Worm (Caenorhabditis elegans) whole organism, early embryonic: ENCODE data around the gene sdz-12.

Experiments
- B0310.2 ChIP-seq: sonication (generic microtip); optimal IDR thresholded peaks from 2 replicates; lab custom pipeline; 2016; ENCODE audit warnings: mild to moderate bottlenecking, missing genetic modification characterization, missing compliant biosample characterization
- F13C5.2 ChIP-seq: sonication (generic microtip); optimal IDR thresholded peaks from 2 replicates; lab custom pipeline; 2017; ENCODE audit warnings: mild to moderate bottlenecking, missing genetic modification characterization, inconsistent platforms, missing compliant biosample characterization
- aly-1 ChIP-seq: sonication (generic microtip); optimal IDR thresholded peaks from 2 replicates; lab custom pipeline; 2016; ENCODE audit warnings: missing genetic modification characterization, missing compliant biosample characterization
- ama-1 ChIP-seq: fragments of 150-350 bp; optimal IDR thresholded peaks from 2 replicates; lab custom pipeline; 2014
- ceh-13 ChIP-seq: fragments of 200-800 bp; sonication (Bioruptor generic); optimal IDR thresholded peaks from 2 replicates; lab custom pipeline; 2018; ENCODE audit warnings: mild to moderate bottlenecking, missing genetic modification characterization, missing compliant biosample characterization
- ceh-36 ChIP-seq: sonication (generic microtip); optimal IDR thresholded peaks from 2 replicates; lab custom pipeline; 2016; ENCODE audit warnings: missing genetic modification characterization, inconsistent platforms, missing compliant biosample characterization
- flt-1 ChIP-seq: fragments of 200-800 bp; sonication (Bioruptor generic); IDR thresholded peaks from 2 replicates; pipeline ENCODE4 v1.3.6; 2022; ENCODE audit warnings: missing genetic modification characterization, missing compliant biosample characterization
- hmbx-1 ChIP-seq: sonication (generic microtip); optimal IDR thresholded peaks from 2 replicates; lab custom pipeline; 2016; ENCODE audit warnings: mild to moderate bottlenecking, missing genetic modification characterization, missing compliant biosample characterization
- hmg-4 ChIP-seq: fragments of 200-800 bp; sonication (Bioruptor generic); optimal IDR thresholded peaks from 2 replicates; lab custom pipeline; 2018; ENCODE audit warnings: mild to moderate bottlenecking, missing genetic modification characterization, missing compliant biosample characterization
- hnd-1 ChIP-seq: sonication (generic microtip); optimal IDR thresholded peaks from 2 replicates; lab custom pipeline; 2016; ENCODE audit warnings: missing genetic modification characterization, missing compliant biosample characterization
- pes-1 ChIP-seq: fragments of 200-800 bp; sonication (Bioruptor generic); IDR thresholded peaks from 2 replicates; pipeline ENCODE4 v1.3.6; 2022; ENCODE audit warnings: missing genetic modification reagents, missing genetic modification characterization, missing compliant biosample characterization
- scrt-1 ChIP-seq: fragments of 200-800 bp; sonication (Bioruptor generic); IDR thresholded peaks from 2 replicates; pipeline ENCODE4 v1.3.6; 2022; ENCODE audit warnings: missing genetic modification characterization, missing compliant biosample characterization
- sea-1 ChIP-seq: fragments of 200-800 bp; sonication (Bioruptor generic); conservative IDR thresholded peaks from 2 replicates; pipeline ENCODE4 v1.3.6; 2022; ENCODE audit warnings: missing genetic modification characterization, missing compliant biosample characterization
- tbx-11 ChIP-seq: fragments of 200-800 bp; sonication (Bioruptor generic); IDR thresholded peaks from 2 replicates; pipeline ENCODE4 v1.3.6; 2022; ENCODE audit warnings: missing genetic modification characterization, missing compliant biosample characterization
- tbx-37 ChIP-seq: fragments of 200-800 bp; sonication (Bioruptor generic); conservative IDR thresholded peaks from 2 replicates; pipeline ENCODE4 v1.3.6; 2022; ENCODE audit warnings: missing genetic modification reagents, missing genetic modification characterization, missing compliant biosample characterization
- tra-4 ChIP-seq: sonication (generic microtip); optimal IDR thresholded peaks from 2 replicates; lab custom pipeline; 2017; ENCODE audit warnings: missing genetic modification characterization, missing compliant biosample characterization

Gene sdz-12

DNA sequence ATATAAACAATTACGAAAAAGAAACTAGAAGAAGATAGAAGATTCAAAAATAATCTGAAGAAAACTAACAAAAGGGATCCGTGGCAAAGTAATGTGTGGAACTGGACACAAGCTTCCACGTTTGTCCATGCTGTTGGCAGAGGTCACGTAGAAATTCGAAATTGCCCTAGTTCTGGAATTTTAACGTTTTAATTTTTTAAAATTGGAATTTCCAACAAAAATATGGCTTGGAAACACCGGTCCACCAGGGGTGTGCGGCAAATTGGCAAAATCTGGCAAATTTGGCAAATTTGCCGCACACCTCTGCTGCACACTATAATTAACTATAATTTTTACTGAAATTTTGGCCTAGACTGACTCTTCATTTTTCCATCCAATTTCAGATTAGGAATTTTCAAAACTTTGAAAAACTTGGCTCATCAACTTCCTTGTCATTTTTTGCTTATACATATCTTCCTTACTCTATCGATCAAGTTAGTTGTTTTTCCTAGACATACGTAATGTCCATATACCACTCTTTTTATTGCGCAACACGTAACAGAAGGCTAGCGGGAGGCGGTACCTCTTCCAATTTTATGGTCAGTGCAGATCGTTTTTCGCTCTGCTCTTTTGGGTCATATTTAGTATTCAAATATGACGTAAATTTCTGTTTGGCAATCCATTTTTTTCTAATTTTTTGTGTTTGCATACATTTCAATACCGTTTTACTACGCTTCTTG, 50.1 kb downstream of the sdz-12 start, which contains the start of gene F19B10.10:
Gene F19B10.10 (minus strand): TSS at position 51 of the 719 bp plus-strand sequence.
- TF ChIP-seq hmg-4, result no peak
- no peak for TF ChIP-seq scrt-1 (GFP tag; lab: Robert Waterston, UW)
- no peak for TF ChIP-seq ceh-13 (GFP tag; lab: Kevin White, UChicago)
- no peak for TF ChIP-seq ama-1 (lab: Kevin White, UChicago)
- no peak for TF ChIP-seq hnd-1 (tag; lab: Kevin White, UChicago)
- TF ChIP-seq tra-4 (tag; lab: Kevin White, UChicago), result no peak
- TF ChIP-seq sea-1 (GFP tag; lab: Robert Waterston, UW), result no peak
- no peak for TF ChIP-seq ceh-36 (tag; lab: Kevin White, UChicago)
- TF ChIP-seq F13C5.2 (tag; lab: Kevin White, UChicago), result no peak
- no peak for TF ChIP-seq flt-1 (GFP tag; lab: Robert Waterston, UW)

DNA sequence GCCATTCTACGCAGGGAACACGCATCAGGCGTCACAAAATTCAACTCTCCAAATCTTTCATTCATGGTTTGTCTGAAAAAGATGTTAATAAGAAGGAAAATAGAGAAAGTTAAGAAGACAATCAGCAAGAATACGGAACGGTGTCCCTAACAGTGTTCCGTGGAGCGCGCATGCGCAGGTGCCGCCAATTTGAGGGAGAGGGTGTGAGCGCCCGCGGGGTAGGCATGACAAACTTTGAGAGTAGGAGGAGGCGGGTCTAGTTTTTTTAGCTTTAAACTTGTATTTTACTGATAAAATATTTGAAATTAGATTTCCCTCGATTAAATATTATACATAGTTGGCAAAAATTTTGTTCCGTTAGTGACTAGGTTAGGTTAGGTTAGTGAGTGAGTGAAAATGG, 51.3 kb downstream of the sdz-12 start:
- TF ChIP-seq ceh-36 (tag; lab: Kevin White, UChicago) (no peak), ama-1 (lab: Kevin White, UChicago) (no peak), tbx-37 (GFP tag; lab: Robert Waterston, UW) (no peak), sea-1 (GFP tag; lab: Robert Waterston, UW) (no peak), tbx-11 (GFP tag; lab: Robert Waterston, UW) (no peak), B0310.2 (tag; lab: Kevin White, UChicago) (no peak), hmg-4 (no peak), tra-4 (tag; lab: Kevin White, UChicago) (no peak), F13C5.2 (tag; lab: Kevin White, UChicago) (no peak), flt-1 (GFP tag; lab: Robert Waterston, UW) (no peak), hmbx-1 (tag; lab: Kevin White, UChicago) (no peak), pes-1 (GFP tag; lab: Robert Waterston, UW) (no peak), aly-1 (tag; lab: Kevin White, UChicago) (no peak), hnd-1 (tag; lab: Kevin White, UChicago) (no peak)
